Fruit fly (Drosophila melanogaster): ENCODE data around the gene Tim17a2.

Tim17a2 gene

DNA sequence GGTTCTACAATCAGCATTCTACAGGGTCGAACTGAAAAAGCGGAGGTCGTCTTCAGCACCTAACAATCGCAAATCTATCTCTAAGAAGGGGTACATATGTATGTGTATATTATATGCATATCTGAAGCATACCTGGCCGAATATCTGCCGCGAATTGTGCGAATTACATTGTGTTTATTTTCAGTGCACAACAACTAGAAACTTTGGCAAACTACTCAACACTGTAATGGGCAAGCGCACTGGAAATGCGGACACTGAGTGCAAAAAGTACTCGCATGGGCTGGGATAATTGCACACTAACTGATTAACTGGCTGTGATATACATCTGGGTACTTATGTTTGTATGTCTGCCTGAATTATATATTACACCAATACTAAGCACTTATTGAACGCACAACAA is 8.3 kb upstream of the Tim17a2 start:
- TF ChIP-seq pan (optimal IDR thresholded peaks at IDR 0.05) = no peak
- no peak for TF ChIP-seq CG8478 (optimal IDR thresholded peaks at IDR 0.05)
- TF ChIP-seq psq (optimal IDR thresholded peaks at IDR 0.05) = no peak
- no peak for TF ChIP-seq usp (GFP tag; optimal IDR thresholded peaks at IDR 0.05)
- TF ChIP-seq EcR (GFP tag; optimal IDR thresholded peaks at IDR 0.05) = no peak
- no peak for TF ChIP-seq Dll (optimal IDR thresholded peaks at IDR 0.05)

DNA sequence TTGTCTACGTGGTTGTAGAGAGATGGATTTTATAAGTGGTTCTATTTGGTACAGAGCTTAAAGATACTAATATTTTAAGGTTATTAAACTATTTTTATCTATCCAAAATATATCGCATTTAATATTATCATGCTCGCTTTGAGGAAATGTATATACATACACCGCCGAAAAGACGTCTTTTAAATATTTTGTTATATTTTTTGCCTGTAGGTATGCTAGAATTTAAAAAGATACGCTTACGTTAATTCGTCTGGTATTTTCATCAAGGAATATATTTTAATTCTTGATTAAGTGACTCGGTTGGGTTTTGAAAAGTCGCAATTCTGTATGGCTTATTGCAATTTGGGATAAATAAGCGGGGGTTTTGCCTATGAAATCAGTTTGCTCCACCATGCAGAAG is 6.0 kb upstream of the Tim17a2 start:
- TF ChIP-seq psq (optimal IDR thresholded peaks at IDR 0.05) (no peak), pan (optimal IDR thresholded peaks at IDR 0.05) (no peak), usp (GFP tag; optimal IDR thresholded peaks at IDR 0.05) (no peak), Dll (optimal IDR thresholded peaks at IDR 0.05) (no peak)

DNA sequence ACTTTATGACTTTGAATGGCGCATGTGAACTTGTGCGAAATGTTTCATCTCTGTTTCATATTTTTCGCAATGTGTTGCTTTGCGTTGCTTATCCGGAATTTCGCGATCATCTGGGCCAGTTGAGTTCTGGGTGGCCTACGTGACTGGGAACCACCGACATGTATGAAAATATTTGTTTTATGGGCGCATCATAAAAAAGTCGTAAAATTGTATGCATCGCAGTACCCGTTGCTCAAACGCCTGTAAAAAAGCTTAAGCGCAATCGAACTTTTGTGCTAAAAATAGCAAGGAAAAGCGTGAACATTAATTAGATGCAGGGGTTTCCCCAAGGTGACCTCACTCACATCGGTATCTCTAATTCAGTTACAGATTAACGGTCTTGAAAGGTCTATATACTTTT is 3.8 kb upstream of the Tim17a2 start:
- TF ChIP-seq Dll (optimal IDR thresholded peaks at IDR 0.05) (no peak), EcR (GFP tag; optimal IDR thresholded peaks at IDR 0.05) (no peak), usp (GFP tag; optimal IDR thresholded peaks at IDR 0.05) (no peak), pan (optimal IDR thresholded peaks at IDR 0.05) (no peak), CG8478 (optimal IDR thresholded peaks at IDR 0.05) (no peak), psq (optimal IDR thresholded peaks at IDR 0.05) (no peak)

DNA sequence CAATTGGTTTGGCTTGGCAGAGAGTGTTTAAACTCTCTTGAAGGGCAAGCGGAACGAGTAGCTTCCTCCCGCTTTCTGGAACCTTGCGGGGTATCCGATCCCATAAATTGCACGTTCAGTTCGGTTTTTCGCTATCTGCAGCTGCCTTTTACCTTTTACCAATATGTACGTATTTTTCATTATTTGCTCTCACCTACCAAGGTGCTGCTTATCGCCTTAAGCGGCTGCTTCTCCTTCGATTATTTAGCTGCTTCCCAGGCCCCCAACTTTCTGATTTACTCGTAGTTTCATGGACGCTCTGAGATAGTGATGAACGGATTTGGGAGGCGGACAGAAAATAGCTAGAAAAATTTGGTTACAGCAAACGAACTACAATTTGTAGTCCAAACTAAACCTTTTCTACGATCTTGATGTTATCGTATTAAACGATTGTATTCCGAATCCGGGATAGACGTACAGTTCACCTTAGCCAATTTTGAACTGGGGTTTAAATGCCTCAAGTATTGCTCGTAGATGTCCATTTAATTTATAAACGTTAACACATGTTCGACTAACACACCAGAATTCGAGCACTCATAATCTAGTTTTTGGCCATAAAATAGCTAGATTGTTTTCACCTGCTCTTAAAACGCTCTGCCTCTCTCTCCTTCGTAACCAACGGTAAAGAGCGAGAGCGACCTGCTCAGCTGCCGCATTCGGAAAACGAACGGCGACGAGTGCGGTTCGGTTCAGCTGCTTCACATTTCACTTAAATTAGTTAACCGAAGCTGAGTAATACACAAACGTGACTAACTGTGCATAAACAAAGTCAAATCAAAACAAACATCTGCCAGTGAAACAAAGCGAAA is 2.0 kb upstream of the Tim17a2 start:
- TF ChIP-seq usp (GFP tag; optimal IDR thresholded peaks at IDR 0.05) (no peak), EcR (GFP tag; optimal IDR thresholded peaks at IDR 0.05) (no peak), pan (optimal IDR thresholded peaks at IDR 0.05) (no peak), CG8478 (optimal IDR thresholded peaks at IDR 0.05) (no peak), Dll (optimal IDR thresholded peaks at IDR 0.05) (no peak), psq (optimal IDR thresholded peaks at IDR 0.05) (no peak)

DNA sequence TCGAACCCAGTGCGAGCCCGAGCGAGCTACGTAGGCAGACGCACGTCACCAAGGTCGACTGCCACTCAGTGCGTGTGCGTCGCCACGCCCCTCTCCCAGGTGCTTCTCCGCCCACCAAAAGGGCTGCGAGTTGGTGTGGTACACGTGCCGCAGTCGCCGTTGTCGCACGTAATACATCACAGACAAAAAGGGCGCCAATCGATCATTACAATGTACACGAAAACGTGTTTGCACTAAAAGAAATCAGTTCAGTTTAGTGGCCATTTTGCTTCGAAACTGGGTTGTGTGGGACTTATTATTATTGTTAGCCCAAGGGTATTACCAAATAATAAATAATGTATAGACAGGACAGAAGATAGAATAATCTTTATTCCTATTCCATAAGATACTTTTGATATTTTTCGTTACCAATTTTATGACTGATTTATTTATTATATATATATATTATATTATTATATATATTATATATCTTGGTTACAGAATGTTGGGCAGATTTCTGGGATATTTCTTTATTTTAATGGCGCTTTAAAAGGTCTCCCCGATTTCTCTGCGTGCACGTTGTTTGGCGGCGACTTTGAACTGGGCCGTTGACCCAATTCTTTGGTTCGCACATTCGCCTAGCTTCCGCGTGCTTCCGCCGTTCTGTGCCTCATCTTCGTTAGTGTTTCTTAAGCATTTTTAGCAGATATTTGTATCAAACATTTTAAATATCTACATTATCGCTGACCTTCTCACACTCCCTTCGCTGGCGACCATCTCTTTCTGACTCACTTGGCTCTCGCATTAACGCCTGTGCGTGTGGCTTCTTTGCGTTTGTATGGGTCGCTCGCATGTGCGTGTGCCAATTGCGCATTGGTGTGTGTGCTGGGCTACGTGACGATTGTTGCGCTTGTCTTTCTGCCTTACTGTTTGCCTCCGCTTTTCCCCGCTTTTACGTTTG is 1.1 kb upstream of the Tim17a2 start:
- no peak for TF ChIP-seq psq (optimal IDR thresholded peaks at IDR 0.05)
- peak; percentile 55 for TF ChIP-seq CG8478 (optimal IDR thresholded peaks at IDR 0.05)
- peak in 1 of 2 experiments; percentile 11 for TF ChIP-seq EcR (GFP tag; optimal IDR thresholded peaks at IDR 0.05)

DNA sequence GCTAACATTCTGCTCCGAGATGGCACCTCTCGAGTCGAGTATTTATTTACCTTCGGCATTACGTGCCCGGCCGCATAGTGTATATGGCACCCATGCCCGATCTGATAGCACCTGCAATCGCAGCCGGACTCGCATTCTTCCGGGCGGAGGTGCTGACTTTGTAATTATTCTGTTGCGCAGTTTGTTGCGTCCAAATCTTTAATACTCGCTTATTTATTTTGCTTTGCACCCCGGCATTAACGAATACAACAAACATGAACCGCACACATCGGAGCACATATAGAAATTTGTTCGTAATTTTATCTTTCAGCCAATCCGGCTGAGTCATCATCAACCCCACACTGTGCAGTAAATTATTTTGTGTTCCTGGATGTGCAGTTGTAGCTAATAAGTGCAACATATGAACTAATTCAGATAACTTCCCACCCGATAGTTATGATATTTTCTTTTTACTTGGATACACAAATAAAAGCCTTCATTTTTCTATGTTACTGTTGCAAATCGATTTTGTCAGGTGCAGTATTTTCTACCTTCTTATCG is 426 bp downstream of the Tim17a2 start:
- TF ChIP-seq pan (optimal IDR thresholded peaks at IDR 0.05) (no peak), usp (GFP tag; optimal IDR thresholded peaks at IDR 0.05) (no peak), Dll (optimal IDR thresholded peaks at IDR 0.05) (no peak), CG8478 (optimal IDR thresholded peaks at IDR 0.05) (no peak), psq (optimal IDR thresholded peaks at IDR 0.05) (no peak), EcR (GFP tag; optimal IDR thresholded peaks at IDR 0.05) (no peak)

DNA sequence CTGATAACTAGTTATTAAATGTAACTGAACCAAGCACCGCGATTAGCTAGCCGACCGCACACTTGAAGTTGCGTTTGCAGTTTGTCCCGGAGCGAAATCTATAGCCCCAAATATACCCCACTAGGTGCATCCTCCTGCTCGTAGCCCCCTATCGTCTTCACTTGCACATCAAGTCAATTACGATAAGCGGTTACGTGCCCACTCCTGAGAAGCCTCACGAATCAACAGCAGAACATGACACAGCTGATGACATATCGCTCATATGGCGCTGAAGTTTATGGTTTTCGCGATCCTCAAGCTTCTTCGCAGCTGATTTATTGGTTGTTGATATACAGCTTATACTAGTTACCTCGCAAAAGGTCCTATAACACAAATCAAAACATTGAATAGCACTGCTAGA is 1.2 kb downstream of the Tim17a2 start:
- TF ChIP-seq EcR (GFP tag; optimal IDR thresholded peaks at IDR 0.05) (no peak), Dll (optimal IDR thresholded peaks at IDR 0.05) (no peak), pan (optimal IDR thresholded peaks at IDR 0.05) (no peak), usp (GFP tag; optimal IDR thresholded peaks at IDR 0.05) (no peak), CG8478 (optimal IDR thresholded peaks at IDR 0.05) (no peak), psq (optimal IDR thresholded peaks at IDR 0.05) (no peak)

DNA sequence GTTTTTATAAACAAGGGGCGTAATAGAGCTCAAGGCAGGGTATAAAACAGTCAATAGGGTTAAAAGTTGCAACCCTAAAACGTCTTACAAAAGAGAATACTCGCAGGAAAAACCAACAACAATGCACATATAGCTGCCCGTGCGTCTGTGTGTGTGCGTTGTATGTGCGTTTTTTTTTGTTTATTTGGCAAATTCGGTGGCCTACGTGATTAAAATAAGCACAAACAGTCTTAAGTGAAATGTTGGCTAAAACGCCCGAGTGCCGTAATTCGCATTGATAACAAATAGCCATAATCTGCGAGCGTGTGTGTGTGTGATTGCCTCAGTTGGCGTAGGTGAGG is 5.4 kb downstream of the Tim17a2 start:
- TF ChIP-seq usp (GFP tag; optimal IDR thresholded peaks at IDR 0.05) (no peak), EcR (GFP tag; optimal IDR thresholded peaks at IDR 0.05) (no peak), pan (optimal IDR thresholded peaks at IDR 0.05) (no peak), psq (optimal IDR thresholded peaks at IDR 0.05) (no peak), CG8478 (optimal IDR thresholded peaks at IDR 0.05) (no peak), Dll (optimal IDR thresholded peaks at IDR 0.05) (no peak)

DNA sequence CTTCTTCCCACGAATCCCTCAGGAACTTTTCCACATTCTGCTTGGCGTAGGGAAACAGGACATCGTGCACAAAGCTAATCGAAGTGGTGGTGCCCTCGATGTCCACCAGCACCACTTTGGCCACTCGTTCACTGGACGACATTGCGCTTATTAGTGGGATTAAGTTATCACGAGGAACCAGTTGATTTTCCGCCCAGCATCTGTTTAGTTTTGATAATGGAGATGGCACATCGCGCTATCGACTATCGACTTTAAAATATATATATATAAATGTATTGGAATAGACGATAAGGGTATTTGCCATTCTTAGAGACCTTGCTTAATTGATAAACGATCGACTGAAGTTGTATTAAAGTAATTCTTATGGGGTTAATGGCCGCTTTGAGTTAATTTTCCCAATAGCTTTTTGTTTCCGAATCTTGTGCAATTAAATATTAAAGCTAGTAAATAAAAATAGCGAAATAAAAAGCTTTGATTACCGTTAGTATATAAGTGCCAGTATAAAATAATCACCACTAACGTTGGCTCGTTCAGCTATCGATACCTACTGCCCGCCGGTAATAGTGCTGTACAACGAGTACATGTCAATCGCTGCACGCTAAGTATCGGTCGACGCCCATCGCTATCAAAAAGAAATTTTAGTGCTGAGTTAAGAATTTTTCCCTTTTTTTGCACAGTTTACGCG is 5.9 kb downstream of the Tim17a2 start, which contains the start of the genes Enoph and Hph:
TSS of gene Enoph (minus strand) at position 220 of the 685 bp plus-strand sequence.
TSS of gene Hph (plus strand) at position 576 of the 685 bp plus-strand sequence.
- no peak for TF ChIP-seq psq (optimal IDR thresholded peaks at IDR 0.05)
- no peak for TF ChIP-seq usp (GFP tag; optimal IDR thresholded peaks at IDR 0.05)

DNA sequence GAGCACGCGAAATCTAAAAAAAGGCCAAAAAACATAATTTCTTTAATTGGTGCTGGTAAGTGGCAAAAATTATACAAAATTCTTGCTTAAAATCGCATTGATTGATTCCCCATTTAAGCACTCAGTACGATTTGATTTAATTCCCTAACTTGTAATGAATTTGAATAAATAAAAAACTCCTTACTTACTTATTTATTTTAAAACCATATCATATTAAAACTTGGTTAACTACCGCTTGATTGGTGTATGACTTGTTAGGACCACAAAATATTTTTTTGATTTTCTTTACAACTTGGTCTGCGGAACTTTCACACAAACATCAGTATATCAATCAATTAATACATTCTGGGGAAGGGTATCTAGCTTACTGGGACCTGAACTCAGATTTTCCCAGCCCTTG is 9.6 kb downstream of the Tim17a2 start, which contains the start of gene CG1113:
TSS of gene CG1113 (plus strand) at position 301 of the 400 bp plus-strand sequence.
- TF ChIP-seq EcR (GFP tag; optimal IDR thresholded peaks at IDR 0.05) (no peak), usp (GFP tag; optimal IDR thresholded peaks at IDR 0.05) (no peak), Dll (optimal IDR thresholded peaks at IDR 0.05) (no peak), CG8478 (optimal IDR thresholded peaks at IDR 0.05) (no peak), pan (optimal IDR thresholded peaks at IDR 0.05) (no peak), psq (optimal IDR thresholded peaks at IDR 0.05) (no peak)

DNA sequence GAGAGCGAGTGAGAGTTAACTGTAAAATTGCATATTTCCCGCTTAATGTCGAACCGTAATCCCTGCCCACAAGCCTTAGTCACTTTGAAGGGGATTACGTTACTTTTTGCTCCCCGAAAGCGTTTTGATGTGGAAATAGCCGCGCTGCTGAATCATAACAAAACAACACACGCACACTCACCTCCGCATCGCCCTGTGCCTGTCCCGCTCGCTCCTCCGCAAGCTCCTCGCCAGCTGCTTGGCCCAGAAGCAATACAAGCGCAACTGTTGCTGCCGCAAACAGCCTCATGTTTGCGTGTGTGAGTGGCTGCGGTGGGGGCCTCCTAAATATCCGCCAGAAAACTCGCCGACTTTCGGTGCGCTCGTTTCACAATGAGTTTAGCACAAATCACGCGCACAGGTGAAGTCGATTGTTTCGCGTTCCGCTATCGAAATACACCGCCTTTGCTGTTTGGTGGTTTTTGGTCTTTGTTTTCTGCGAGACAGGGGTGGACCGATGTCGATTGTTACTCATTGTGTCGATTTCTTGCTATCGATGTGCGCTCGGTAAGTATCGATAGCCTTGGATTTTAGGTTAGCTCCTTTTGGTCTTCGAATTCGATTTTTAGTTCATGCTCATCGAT is 11.1 kb downstream of the Tim17a2 start, which contains the start of gene CtsF:
TSS of gene CtsF (minus strand) at position 503 of the 623 bp plus-strand sequence.
- no peak for TF ChIP-seq EcR (GFP tag; optimal IDR thresholded peaks at IDR 0.05)
- peak; percentile 48 for TF ChIP-seq CG8478 (optimal IDR thresholded peaks at IDR 0.05)

Data from whole organism.